Fruit fly (Drosophila melanogaster): ENCODE results near the gene P5cr.

dm6 chr3R:19052475-19052874 is 23.7 kb downstream of the P5cr start:
- TF ChIP-seq CG4496 (GFP tag; IDR thresholded peaks at IDR 0.05) (no peak), CG15710 (tag; optimal IDR thresholded peaks at IDR 0.05) (no peak), CG34367 (tag; optimal IDR thresholded peaks at IDR 0.05) (no peak), EcR (GFP tag; optimal IDR thresholded peaks at IDR 0.05) (no peak), CG32121 (GFP tag; IDR thresholded peaks at IDR 0.05) (no peak), Pif1B (GFP tag; optimal IDR thresholded peaks at IDR 0.05) (no peak), CG8159 (tag; optimal IDR thresholded peaks at IDR 0.05) (no peak), CG17806 (tag; optimal IDR thresholded peaks at IDR 0.05) (no peak), CG10348 (GFP tag; IDR thresholded peaks at IDR 0.05) (no peak)
